Worm (Caenorhabditis elegans) whole organism, midembryonic: ENCODE results near the gene fbxc-49.

Experiments
- T22C8.4 ChIP-seq: fragments of 200-800 bp; sonication (Bioruptor generic); IDR thresholded peaks from 2 replicates; pipeline ENCODE4 v1.3.6; 2022; ENCODE audit warnings: missing genetic modification characterization, missing compliant biosample characterization
- cog-1 ChIP-seq: sonication (generic microtip); optimal IDR thresholded peaks from 2 replicates; lab custom pipeline; 2016; ENCODE audit warnings: missing genetic modification characterization, missing compliant biosample characterization
- flt-1 ChIP-seq: fragments of 200-800 bp; sonication (Bioruptor generic); IDR thresholded peaks from 2 replicates; pipeline ENCODE4 v1.3.6; 2022; ENCODE audit warnings: missing genetic modification characterization, missing compliant biosample characterization
- klf-2 ChIP-seq: fragments of 200-800 bp; sonication (Bioruptor generic); conservative IDR thresholded peaks from 2 replicates; pipeline ENCODE4 v1.3.6; 2022; ENCODE audit warnings: missing genetic modification reagents, missing genetic modification characterization, missing compliant biosample characterization
- med-1 ChIP-seq: sonication (generic microtip); optimal IDR thresholded peaks from 2 replicates; lab custom pipeline; 2017; ENCODE audit warnings: missing genetic modification characterization, mild to moderate bottlenecking, missing compliant biosample characterization, antibody characterized with exemption, missing genetic modification reagents; ENCODE audit not compliant: insufficient read depth
- ref-1 ChIP-seq: fragments of 200-800 bp; sonication (Bioruptor generic); conservative IDR thresholded peaks from 2 replicates; pipeline ENCODE4 v1.3.6; 2022; ENCODE audit warnings: missing genetic modification reagents, missing genetic modification characterization, missing compliant biosample characterization
- tab-1 ChIP-seq: fragments of 200-800 bp; sonication (Bioruptor generic); IDR thresholded peaks from 2 replicates; pipeline ENCODE4 v1.3.6; 2022; ENCODE audit warnings: missing genetic modification characterization, missing compliant biosample characterization
- ztf-23 ChIP-seq: fragments of 200-800 bp; sonication (Bioruptor generic); IDR thresholded peaks from 2 replicates; pipeline ENCODE4 v1.3.6; 2022; ENCODE audit warnings: missing genetic modification reagents, missing genetic modification characterization, missing compliant biosample characterization
- ztf-29 ChIP-seq: fragments of 200-800 bp; sonication (Bioruptor generic); IDR thresholded peaks from 2 replicates; pipeline ENCODE4 v1.3.6; 2022; ENCODE audit warnings: missing genetic modification reagents, missing genetic modification characterization, missing compliant biosample characterization

Gene fbxc-49

ce11 chrII:2116794-2117193 lies 32.9 kb downstream of the fbxc-49 start, which contains the start of gene srh-195:
Gene srh-195, minus strand, starts transcription at chrII:2116894.
- TF ChIP-seq flt-1 (GFP tag; lab: Robert Waterston, UW): no peak
- no peak for TF ChIP-seq T22C8.4 (GFP tag; lab: Robert Waterston, UW)

- TF ChIP-seq klf-2 (GFP tag; lab: Robert Waterston, UW): no peak
- TF ChIP-seq med-1 (GFP tag; lab: Kevin White, UChicago): no peak
- no peak for TF ChIP-seq cog-1 (tag; lab: Kevin White, UChicago)
- no peak for TF ChIP-seq ref-1 (GFP tag; lab: Robert Waterston, UW)
- TF ChIP-seq tab-1 (GFP tag; lab: Robert Waterston, UW): no peak
- TF ChIP-seq flt-1 (GFP tag; lab: Robert Waterston, UW): no peak
- no peak for TF ChIP-seq ztf-23 (GFP tag; lab: Robert Waterston, UW)
- TF ChIP-seq T22C8.4 (GFP tag; lab: Robert Waterston, UW): no peak
- TF ChIP-seq ztf-29 (GFP tag; lab: Robert Waterston, UW): no peak
These were observed 38.2 kb downstream of the fbxc-49 start, which contains the start of gene math-37 for ce11 chrII:2122091-2122490. Gene math-37, minus strand, starts transcription at chrII:2122191.

- TF ChIP-seq med-1 (GFP tag; lab: Kevin White, UChicago): no peak
- no peak for TF ChIP-seq cog-1 (tag; lab: Kevin White, UChicago)
- no peak for TF ChIP-seq ref-1 (GFP tag; lab: Robert Waterston, UW)
- TF ChIP-seq tab-1 (GFP tag; lab: Robert Waterston, UW): no peak
- no peak for TF ChIP-seq T22C8.4 (GFP tag; lab: Robert Waterston, UW)
- TF ChIP-seq ztf-23 (GFP tag; lab: Robert Waterston, UW): no peak
- no peak for TF ChIP-seq flt-1 (GFP tag; lab: Robert Waterston, UW)
- TF ChIP-seq klf-2 (GFP tag; lab: Robert Waterston, UW): no peak
- TF ChIP-seq ztf-29 (GFP tag; lab: Robert Waterston, UW): no peak
These were observed 38.8 kb downstream of the fbxc-49 start for ce11 chrII:2122762-2123161.

ce11 chrII:2130770-2131169 lies 46.8 kb downstream of the fbxc-49 start, which contains the start of gene sdz-28:
Gene sdz-28, plus strand, starts transcription at chrII:2131070.
- no peak for TF ChIP-seq ztf-23 (GFP tag; lab: Robert Waterston, UW)
- no peak for TF ChIP-seq tab-1 (GFP tag; lab: Robert Waterston, UW)
- no peak for TF ChIP-seq med-1 (GFP tag; lab: Kevin White, UChicago)
- no peak for TF ChIP-seq T22C8.4 (GFP tag; lab: Robert Waterston, UW)
- no peak for TF ChIP-seq ztf-29 (GFP tag; lab: Robert Waterston, UW)
- TF ChIP-seq klf-2 (GFP tag; lab: Robert Waterston, UW): no peak
- TF ChIP-seq flt-1 (GFP tag; lab: Robert Waterston, UW): no peak
